Worm (Caenorhabditis elegans) whole organism, young adult: ENCODE results near the gene C43F9.4.
A peak's percentile ranks its signal among the peaks of the same experiment; 100 is the strongest.

Experiments used
- B0019.2 ChIP-seq: fragments of 200-800 bp; sonication (Bioruptor generic); conservative IDR thresholded peaks from 2 replicates; pipeline ENCODE4 v1.3.6; 2022; ENCODE audit warnings: missing genetic modification reagents, missing genetic modification characterization, missing compliant biosample characterization
- B0261.1 ChIP-seq: sonication (generic microtip); optimal IDR thresholded peaks from 2 replicates; lab custom pipeline; 2016; ENCODE audit warnings: mild to moderate bottlenecking, missing genetic modification characterization, moderate library complexity, missing compliant biosample characterization
- B0336.3 ChIP-seq: fragments of 200-800 bp; sonication (Bioruptor generic); IDR thresholded peaks from 2 replicates; pipeline ENCODE4 v1.3.6; 2022; ENCODE audit warnings: missing genetic modification characterization, missing compliant biosample characterization
- Y53G8AR.9 ChIP-seq: fragments of 200-800 bp; sonication (Bioruptor generic); conservative IDR thresholded peaks from 2 replicates; pipeline ENCODE4 v1.3.6; 2022; ENCODE audit warnings: missing genetic modification reagents, missing genetic modification characterization, missing compliant biosample characterization
- Y56A3A.18 ChIP-seq: fragments of 200-800 bp; sonication (Bioruptor generic); IDR thresholded peaks from 2 replicates; pipeline ENCODE4 v1.3.6; 2022; ENCODE audit warnings: missing genetic modification reagents, missing genetic modification characterization, missing compliant biosample characterization
- aptf-2 ChIP-seq: fragments of 200-800 bp; sonication (Bioruptor generic); conservative IDR thresholded peaks from 2 replicates; pipeline ENCODE4 v1.3.6; 2022; ENCODE audit warnings: missing genetic modification reagents, missing genetic modification characterization, missing compliant biosample characterization
- aptf-3 ChIP-seq: fragments of 200-800 bp; sonication (Bioruptor generic); IDR thresholded peaks from 2 replicates; pipeline ENCODE4 v1.3.6; 2022; ENCODE audit warnings: missing genetic modification characterization, missing compliant biosample characterization
- atf-7 ChIP-seq: sonication (generic microtip); optimal IDR thresholded peaks from 2 replicates; lab custom pipeline; 2017; ENCODE audit warnings: mild to moderate bottlenecking, missing genetic modification characterization, missing compliant biosample characterization
- attf-6 ChIP-seq: fragments of 200-800 bp; sonication (Bioruptor generic); IDR thresholded peaks from 2 replicates; pipeline ENCODE4 v1.3.6; 2022; ENCODE audit warnings: missing genetic modification reagents, missing genetic modification characterization, missing compliant biosample characterization
- ceh-100 ChIP-seq: fragments of 200-800 bp; sonication (Bioruptor generic); IDR thresholded peaks from 2 replicates; pipeline ENCODE4 v1.3.6; 2022; ENCODE audit warnings: missing genetic modification reagents, missing genetic modification characterization, missing compliant biosample characterization
- ceh-91 ChIP-seq: fragments of 200-800 bp; sonication (Bioruptor generic); IDR thresholded peaks from 2 replicates; pipeline ENCODE4 v1.3.6; 2022; ENCODE audit warnings: missing genetic modification reagents, missing genetic modification characterization, missing compliant biosample characterization
- dpff-1 ChIP-seq: sonication (generic microtip); optimal IDR thresholded peaks from 2 replicates; lab custom pipeline; 2017; ENCODE audit warnings: mild to moderate bottlenecking, missing genetic modification characterization, missing compliant biosample characterization
- dpl-1 ChIP-seq: fragments of 150-350 bp; optimal IDR thresholded peaks from 2 replicates; lab custom pipeline; 2014; ENCODE audit warnings: missing biosample characterization, missing genetic modification reagents, missing genetic modification characterization
- efl-1 ChIP-seq: fragments of 150-350 bp; optimal IDR thresholded peaks from 2 replicates; lab custom pipeline; 2014; ENCODE audit warnings: missing biosample characterization, missing genetic modification reagents, missing genetic modification characterization
- hlh-26 ChIP-seq: fragments of 200-800 bp; sonication (Bioruptor generic); conservative IDR thresholded peaks from 2 replicates; pipeline ENCODE4 v1.3.6; 2022; ENCODE audit warnings: missing genetic modification reagents, missing genetic modification characterization, missing compliant biosample characterization
- let-607 ChIP-seq, 2 experiments: fragments of 200-800 bp in 1 of 2; sonication (Bioruptor generic) in 1 of 2; sonication (generic microtip) in 1 of 2; optimal IDR thresholded peaks; 2 replicates each; lab custom pipeline; 2016 to 2018; ENCODE audit warnings: mild to moderate bottlenecking in 2 of 2, missing compliant biosample characterization in 2 of 2, missing genetic modification characterization in 2 of 2, moderate library complexity in 2 of 2, missing genotype in 1 of 2
- lin-26 ChIP-seq: fragments of 200-800 bp; sonication (Bioruptor generic); IDR thresholded peaks from 2 replicates; pipeline ENCODE4 v1.3.6; 2022; ENCODE audit warnings: missing genetic modification reagents, missing genetic modification characterization, missing compliant biosample characterization
- lin-35 ChIP-seq, 3 experiments: fragments of 150-350 bp in 2 of 3; sonication (generic microtip) in 1 of 3; optimal IDR thresholded peaks; 2 replicates each; lab custom pipeline; 2014 to 2018; ENCODE audit warnings: missing biosample characterization in 3 of 3, missing genetic modification characterization in 3 of 3, missing genetic modification reagents in 3 of 3
- lir-1 ChIP-seq: fragments of 200-800 bp; sonication (Bioruptor generic); conservative IDR thresholded peaks from 2 replicates; pipeline ENCODE4 v1.3.6; 2022; ENCODE audit warnings: missing genetic modification reagents, missing genetic modification characterization, missing compliant biosample characterization
- madf-3 ChIP-seq: fragments of 200-800 bp; sonication (Bioruptor generic); IDR thresholded peaks from 2 replicates; pipeline ENCODE4 v1.3.6; 2022; ENCODE audit warnings: missing genetic modification reagents, missing genetic modification characterization, missing compliant biosample characterization
- madf-6 ChIP-seq: fragments of 200-800 bp; sonication (Bioruptor generic); IDR thresholded peaks from 2 replicates; pipeline ENCODE4 v1.3.6; 2022; ENCODE audit warnings: missing genetic modification reagents, missing genetic modification characterization, missing compliant biosample characterization
- nfya-2 ChIP-seq: fragments of 200-800 bp; sonication (Bioruptor generic); IDR thresholded peaks from 2 replicates; pipeline ENCODE4 v1.3.6; 2022; ENCODE audit warnings: missing genetic modification reagents, missing genetic modification characterization, missing compliant biosample characterization
- nfyb-1 ChIP-seq: fragments of 200-800 bp; sonication (Bioruptor generic); IDR thresholded peaks from 2 replicates; pipeline ENCODE4 v1.3.6; 2022; ENCODE audit warnings: missing genetic modification reagents, missing genetic modification characterization, missing compliant biosample characterization
- nhr-80 ChIP-seq: sonication (generic microtip); optimal IDR thresholded peaks from 2 replicates; lab custom pipeline; 2016; ENCODE audit warnings: missing genetic modification characterization, missing compliant biosample characterization
- rcor-1 ChIP-seq: fragments of 200-800 bp; sonication (Bioruptor generic); IDR thresholded peaks from 2 replicates; pipeline ENCODE4 v1.3.6; 2022; ENCODE audit warnings: missing genetic modification reagents, missing genetic modification characterization, missing compliant biosample characterization
- repo-1 ChIP-seq: sonication (generic microtip); optimal IDR thresholded peaks from 2 replicates; lab custom pipeline; 2017; ENCODE audit warnings: mild to moderate bottlenecking, missing genetic modification characterization, missing compliant biosample characterization
- sdz-38 ChIP-seq: sonication (generic microtip); optimal IDR thresholded peaks from 2 replicates; lab custom pipeline; 2016; ENCODE audit warnings: missing genotype, missing genetic modification characterization, missing compliant biosample characterization
- sea-2 ChIP-seq: fragments of 200-800 bp; sonication (Bioruptor generic); IDR thresholded peaks from 2 replicates; pipeline ENCODE4 v1.3.6; 2022; ENCODE audit warnings: missing genetic modification characterization, missing compliant biosample characterization
- tlf-1 ChIP-seq: fragments of 200-800 bp; sonication (Bioruptor generic); optimal IDR thresholded peaks from 2 replicates; lab custom pipeline; 2018; ENCODE audit warnings: mild to moderate bottlenecking, missing genetic modification characterization, missing compliant biosample characterization
- unc-62 ChIP-seq: fragments of 150-350 bp; optimal IDR thresholded peaks from 2 replicates; lab custom pipeline; 2014; ENCODE audit warnings: missing biosample characterization, missing genetic modification reagents, missing genetic modification characterization
- ztf-22 ChIP-seq: fragments of 200-800 bp; sonication (Bioruptor generic); optimal IDR thresholded peaks from 2 replicates; lab custom pipeline; 2018; ENCODE audit warnings: mild to moderate bottlenecking, missing genetic modification characterization, moderate library complexity, missing compliant biosample characterization
- ztf-28 ChIP-seq: fragments of 200-800 bp; sonication (Bioruptor generic); IDR thresholded peaks from 2 replicates; pipeline ENCODE4 v1.3.6; 2022; ENCODE audit warnings: missing genetic modification reagents, missing genetic modification characterization, missing compliant biosample characterization

C43F9.4 gene

ce11 chrIV:10589072-10589471 is at the start of gene C43F9.4:
Gene C43F9.4 (minus strand): TSS chrIV:10589172.
- TF ChIP-seq lir-1 (GFP tag; lab: Robert Waterston, UW) (no peak), aptf-2 (GFP tag; lab: Robert Waterston, UW) (no peak), lin-35 (GFP tag; optimal IDR thresholded peaks at IDR 0.05; lab: Kevin White, UChicago) (no peak), B0261.1 (tag; lab: Kevin White, UChicago) (no peak)
- TF ChIP-seq, all 124 proteins: peak for 0

- TF ChIP-seq Y56A3A.18 (GFP tag; lab: Robert Waterston, UW) (no peak), sea-2 (no peak), dpl-1 (GFP tag; lab: Kevin White, UChicago) (no peak), ceh-91 (GFP tag; lab: Robert Waterston, UW) (no peak), B0019.2 (GFP tag; lab: Robert Waterston, UW) (no peak)
These were observed 47.7 kb upstream of the C43F9.4 start, which contains the start of gene F56C4.1 for ce11 chrIV:10636649-10637048. Gene F56C4.1 (plus strand): TSS chrIV:10636949.

- TF ChIP-seq lin-26 (GFP tag; lab: Robert Waterston, UW), result no peak
- no peak for TF ChIP-seq Y53G8AR.9 (GFP tag; lab: Robert Waterston, UW)
- peak; percentile 69 to 81 for TF ChIP-seq let-607 (tag; optimal IDR thresholded peaks at IDR 0.05; lab: Kevin White, UChicago)
- no peak for TF ChIP-seq efl-1
- no peak for TF ChIP-seq aptf-3 (GFP tag; lab: Robert Waterston, UW)
- TF ChIP-seq repo-1 (tag; lab: Kevin White, UChicago), result no peak
- no peak for TF ChIP-seq hlh-26 (GFP tag; lab: Robert Waterston, UW)
- no peak for TF ChIP-seq sdz-38 (tag; lab: Kevin White, UChicago)
- TF ChIP-seq ztf-22 (GFP tag; lab: Kevin White, UChicago), result peak; percentile 13
- no peak for TF ChIP-seq tlf-1
- TF ChIP-seq ztf-28 (GFP tag; lab: Robert Waterston, UW), result no peak
- peak; percentile 53 for TF ChIP-seq unc-62 (GFP tag; lab: Kevin White, UChicago)
- TF ChIP-seq nhr-80 (tag; lab: Kevin White, UChicago), result peak; percentile 92
- no peak for TF ChIP-seq madf-6 (GFP tag; lab: Robert Waterston, UW)
- TF ChIP-seq lin-35 (GFP tag; optimal IDR thresholded peaks at IDR 0.05; lab: Kevin White, UChicago), result no peak
- TF ChIP-seq atf-7, result peak; percentile 32
- no peak for TF ChIP-seq nfya-2 (GFP tag; lab: Robert Waterston, UW)
- no peak for TF ChIP-seq rcor-1
- no peak for TF ChIP-seq dpl-1 (GFP tag; lab: Kevin White, UChicago)
- TF ChIP-seq attf-6 (GFP tag; lab: Robert Waterston, UW), result no peak
- TF ChIP-seq nfyb-1 (GFP tag; lab: Robert Waterston, UW), result no peak
These were observed 42.1 kb upstream of the C43F9.4 start, which contains the start of gene F56C4.4 for ce11 chrIV:10630953-10631554. Gene F56C4.4 (minus strand): TSS chrIV:10631267.

ce11 chrIV:10628724-10629123 is 39.8 kb upstream of the C43F9.4 start, which contains the start of gene R09H10.5:
Gene R09H10.5 (minus strand): TSS chrIV:10628829.
- TF ChIP-seq madf-3 (no peak), nhr-80 (tag; lab: Kevin White, UChicago) (peak; percentile 51), efl-1 (no peak), dpff-1 (tag; lab: Kevin White, UChicago) (no peak)
- TF ChIP-seq, all 124 proteins: peak for 1

ce11 chrIV:10620811-10621210 is 31.8 kb upstream of the C43F9.4 start, which contains the start of gene R09H10.7:
Gene R09H10.7 (plus strand): TSS chrIV:10621111.
- TF ChIP-seq ceh-100 (GFP tag; lab: Robert Waterston, UW) (no peak), B0336.3 (GFP tag; lab: Robert Waterston, UW) (peak; percentile 47; the same call in 1 of the 2 replicates)
